Worm (Caenorhabditis elegans) whole organism, L4 larva: ENCODE measurements around the gene F15B9.8.
A peak's percentile ranks its signal among the peaks of the same experiment; 100 is the strongest.

Experiments used
- D1046.2 ChIP-seq: fragments of 200-800 bp; sonication (Bioruptor generic); IDR thresholded peaks from 2 replicates; pipeline ENCODE4 v1.3.6; 2022; ENCODE audit warnings: missing genetic modification characterization, missing compliant biosample characterization
- F37D6.2 ChIP-seq: sonication (generic microtip); optimal IDR thresholded peaks from 2 replicates; lab custom pipeline; 2016; ENCODE audit warnings: mild to moderate bottlenecking, missing genetic modification characterization, missing compliant biosample characterization
- F44E2.7 ChIP-seq: fragments of 200-800 bp; sonication (Bioruptor generic); IDR thresholded peaks from 2 replicates; pipeline ENCODE4 v2.1.2; 2022; ENCODE audit warnings: missing genetic modification characterization, missing compliant biosample characterization
- F49E8.2 ChIP-seq: sonication (generic microtip); optimal IDR thresholded peaks from 2 replicates; lab custom pipeline; 2016; ENCODE audit warnings: missing compliant biosample characterization, mild to moderate bottlenecking, missing genetic modification characterization, borderline replicate concordance
- R02D3.7 ChIP-seq: fragments of 150-350 bp; sonication (generic microtip); optimal IDR thresholded peaks from 3 replicates; lab custom pipeline; 2014; ENCODE audit warnings: missing biosample characterization, missing genetic modification characterization
- Y105C5A.15 ChIP-seq: fragments of 200-800 bp; sonication (Bioruptor generic); IDR thresholded peaks from 2 replicates; pipeline ENCODE4 v1.3.6; 2022; ENCODE audit warnings: missing genetic modification characterization, missing compliant biosample characterization
- Y5F2A.4 ChIP-seq: fragments of 200-800 bp; sonication (Bioruptor generic); optimal IDR thresholded peaks from 2 replicates; lab custom pipeline; 2018; ENCODE audit warnings: mild to moderate bottlenecking, missing genetic modification characterization, missing compliant biosample characterization
- ZK337.2 ChIP-seq: fragments of 200-800 bp; sonication (Bioruptor generic); IDR thresholded peaks from 2 replicates; pipeline ENCODE4 v1.3.6; 2022; ENCODE audit warnings: missing genetic modification reagents, missing genetic modification characterization, missing compliant biosample characterization
- aha-1 ChIP-seq: fragments of 150-350 bp; peaks from one replicate; lab custom pipeline; 2014; ENCODE audit warnings: missing biosample characterization, missing genetic modification characterization
- attf-4 ChIP-seq: sonication (generic microtip); optimal IDR thresholded peaks from 3 replicates; lab custom pipeline; 2017; ENCODE audit warnings: missing biosample characterization, missing genetic modification characterization
- ceh-20 ChIP-seq: fragments of 200-800 bp; sonication (Bioruptor generic); IDR thresholded peaks from 2 replicates; pipeline ENCODE4 v1.3.6; 2022; ENCODE audit warnings: missing genetic modification reagents, missing genetic modification characterization, missing compliant biosample characterization
- ceh-28 ChIP-seq: fragments of 150-350 bp; optimal IDR thresholded peaks from 2 replicates; lab custom pipeline; 2014; ENCODE audit warnings: missing biosample characterization, missing genetic modification reagents, missing genetic modification characterization
- ceh-32 ChIP-seq: sonication (generic microtip); optimal IDR thresholded peaks from 2 replicates; lab custom pipeline; 2016; ENCODE audit warnings: mild to moderate bottlenecking, missing genetic modification characterization, missing compliant biosample characterization; ENCODE audit not compliant: poor library complexity
- ceh-44 ChIP-seq: fragments of 200-800 bp; sonication (Bioruptor generic); IDR thresholded peaks from 2 replicates; pipeline ENCODE4 v1.3.6; 2022; ENCODE audit warnings: missing genetic modification reagents, missing genetic modification characterization, missing compliant biosample characterization
- ces-1 ChIP-seq: fragments of 150-350 bp; sonication (generic microtip); optimal IDR thresholded peaks from 4 replicates; lab custom pipeline; 2014; ENCODE audit warnings: missing biosample characterization, missing genetic modification reagents, missing genetic modification characterization
- daf-12 ChIP-seq: fragments of 150-350 bp; optimal IDR thresholded peaks from 2 replicates; lab custom pipeline; 2014; ENCODE audit warnings: missing biosample characterization, missing genetic modification reagents, missing genetic modification characterization
- daf-16 ChIP-seq, 3 experiments: sonication (generic microtip); optimal IDR thresholded peaks; 2 replicates each; lab custom pipeline; 2016 to 2017; ENCODE audit warnings: missing genetic modification characterization in 3 of 3, missing genetic modification reagents in 3 of 3, mild to moderate bottlenecking in 2 of 3, missing compliant biosample characterization in 2 of 3, missing biosample characterization in 1 of 3, moderate library complexity in 1 of 3
- daf-8 ChIP-seq: fragments of 200-800 bp; sonication (Bioruptor generic); IDR thresholded peaks from 2 replicates; pipeline ENCODE4 v1.3.6; 2022; ENCODE audit warnings: missing genetic modification characterization, missing compliant biosample characterization
- dmd-6 ChIP-seq: fragments of 200-800 bp; sonication (Bioruptor generic); IDR thresholded peaks from 2 replicates; pipeline ENCODE4 v1.3.6; 2022; ENCODE audit warnings: missing genetic modification reagents, missing genetic modification characterization, missing compliant biosample characterization
- hif-1 ChIP-seq, 2 experiments: sonication (generic microtip); optimal IDR thresholded peaks; 2 replicates each; lab custom pipeline; 2016 to 2017; ENCODE audit warnings: missing compliant biosample characterization in 2 of 2, missing genetic modification characterization in 2 of 2, missing genetic modification reagents in 2 of 2, missing genotype in 2 of 2, mild to moderate bottlenecking in 1 of 2
- hlh-30 ChIP-seq: sonication (generic microtip); optimal IDR thresholded peaks from 2 replicates; lab custom pipeline; 2017; ENCODE audit warnings: antibody characterized with exemption, mild to moderate bottlenecking, missing genetic modification characterization, missing compliant biosample characterization; ENCODE audit not compliant: insufficient read depth
- hmg-1.1 ChIP-seq: fragments of 200-800 bp; sonication (Bioruptor generic); IDR thresholded peaks from 2 replicates; pipeline ENCODE4 v1.3.6; 2022; ENCODE audit warnings: missing genetic modification reagents, missing genetic modification characterization, missing compliant biosample characterization
- lim-7 ChIP-seq: fragments of 200-800 bp; sonication (Bioruptor generic); IDR thresholded peaks from 2 replicates; pipeline ENCODE4 v1.3.6; 2022; ENCODE audit warnings: missing genetic modification characterization, missing compliant biosample characterization
- lin-1 ChIP-seq: fragments of 200-800 bp; sonication (Bioruptor generic); IDR thresholded peaks from 2 replicates; pipeline ENCODE4 v1.3.6; 2022; ENCODE audit warnings: missing genetic modification reagents, missing genetic modification characterization, missing compliant biosample characterization
- lin-13 ChIP-seq: fragments of 150-350 bp; optimal IDR thresholded peaks from 2 replicates; lab custom pipeline; 2014; ENCODE audit warnings: missing biosample characterization, missing genetic modification reagents, missing genetic modification characterization
- lin-15B ChIP-seq: fragments of 150-350 bp; sonication (generic microtip); optimal IDR thresholded peaks from 3 replicates; lab custom pipeline; 2014; ENCODE audit warnings: missing biosample characterization, missing genetic modification characterization
- lin-29 ChIP-seq: fragments of 200-800 bp; sonication (Bioruptor generic); IDR thresholded peaks from 2 replicates; pipeline ENCODE4 v1.3.6; 2022; ENCODE audit warnings: missing genetic modification reagents, missing genetic modification characterization, missing compliant biosample characterization
- madf-5 ChIP-seq, 2 experiments: fragments of 200-800 bp; sonication (Bioruptor generic); IDR thresholded peaks; 2 replicates each; pipeline ENCODE4 v1.3.6; 2022; ENCODE audit warnings: missing compliant biosample characterization in 2 of 2, missing genetic modification characterization in 2 of 2
- madf-9 ChIP-seq: fragments of 200-800 bp; sonication (Bioruptor generic); conservative IDR thresholded peaks from 2 replicates; pipeline ENCODE4 v1.3.6; 2022; ENCODE audit warnings: missing genetic modification reagents, missing genetic modification characterization, missing compliant biosample characterization
- mdt-29 ChIP-seq: fragments of 200-800 bp; sonication (Bioruptor generic); IDR thresholded peaks from 2 replicates; pipeline ENCODE4 v1.3.6; 2022; ENCODE audit warnings: missing genetic modification reagents, missing genetic modification characterization, missing compliant biosample characterization
- mxl-3 ChIP-seq: fragments of 200-800 bp; sonication (Bioruptor generic); optimal IDR thresholded peaks from 2 replicates; lab custom pipeline; 2018; ENCODE audit warnings: mild to moderate bottlenecking, missing genetic modification characterization, missing compliant biosample characterization
- nhr-11 ChIP-seq: fragments of 150-350 bp; optimal IDR thresholded peaks from 2 replicates; lab custom pipeline; 2014; ENCODE audit warnings: missing biosample characterization, missing genetic modification characterization
- nhr-237 ChIP-seq: sonication (generic microtip); optimal IDR thresholded peaks from 2 replicates; lab custom pipeline; 2017; ENCODE audit warnings: missing biosample characterization, missing genetic modification characterization
- nhr-28 ChIP-seq: fragments of 150-350 bp; optimal IDR thresholded peaks from 2 replicates; lab custom pipeline; 2014; ENCODE audit warnings: missing biosample characterization, missing genetic modification characterization
- nhr-48 ChIP-seq: sonication (generic microtip); optimal IDR thresholded peaks from 2 replicates; lab custom pipeline; 2016; ENCODE audit warnings: mild to moderate bottlenecking, missing genetic modification characterization, missing compliant biosample characterization
- nhr-77 ChIP-seq: fragments of 150-350 bp; optimal IDR thresholded peaks from 2 replicates; lab custom pipeline; 2014; ENCODE audit warnings: missing biosample characterization, missing genetic modification characterization
- php-3 ChIP-seq: fragments of 200-800 bp; sonication (Bioruptor generic); IDR thresholded peaks from 2 replicates; pipeline ENCODE4 v1.3.6; 2022; ENCODE audit warnings: missing genetic modification reagents, missing genetic modification characterization, missing compliant biosample characterization
- pqm-1 ChIP-seq: sonication (generic microtip); optimal IDR thresholded peaks from 2 replicates; lab custom pipeline; 2017; ENCODE audit warnings: missing biosample characterization, missing genetic modification characterization
- rbr-2 ChIP-seq: sonication (generic microtip); optimal IDR thresholded peaks from 2 replicates; lab custom pipeline; 2016; ENCODE audit warnings: missing genotype, missing genetic modification characterization, missing compliant biosample characterization
- sdz-12 ChIP-seq: fragments of 200-800 bp; sonication (Bioruptor generic); optimal IDR thresholded peaks from 2 replicates; lab custom pipeline; 2018; ENCODE audit warnings: mild to moderate bottlenecking, missing genetic modification characterization, missing compliant biosample characterization
- snpc-4 ChIP-seq: fragments of 150-350 bp; optimal IDR thresholded peaks from 2 replicates; lab custom pipeline; 2014; ENCODE audit warnings: missing biosample characterization, missing genetic modification characterization
- spr-1 ChIP-seq: sonication (generic microtip); optimal IDR thresholded peaks from 2 replicates; lab custom pipeline; 2016; ENCODE audit warnings: mild to moderate bottlenecking, missing genetic modification characterization, missing compliant biosample characterization
- tag-97 ChIP-seq: fragments of 200-800 bp; sonication (Bioruptor generic); IDR thresholded peaks from 2 replicates; pipeline ENCODE4 v1.3.6; 2022; ENCODE audit warnings: missing genetic modification characterization, missing compliant biosample characterization
- tra-1 ChIP-seq: fragments of 200-800 bp; sonication (Bioruptor generic); IDR thresholded peaks from 2 replicates; pipeline ENCODE4 v1.3.6; 2022; ENCODE audit warnings: missing genetic modification reagents, missing genetic modification characterization, missing compliant biosample characterization
- unc-62 ChIP-seq, 3 experiments: fragments of 150-350 bp in 1 of 3; sonication (generic microtip); optimal IDR thresholded peaks in 2 of 3; peaks in 1 of 3; 1 replicate in 1 of 3; 2 replicates in 2 of 3; lab custom pipeline; 2014 to 2017; ENCODE audit warnings: missing biosample characterization in 3 of 3, missing genetic modification characterization in 3 of 3, missing genetic modification reagents in 3 of 3, missing genotype in 1 of 3
- vab-7 ChIP-seq: fragments of 200-800 bp; sonication (Bioruptor generic); IDR thresholded peaks from 2 replicates; pipeline ENCODE4 v1.3.6; 2022; ENCODE audit warnings: missing genetic modification reagents, missing genetic modification characterization, missing compliant biosample characterization
- zfp-3 ChIP-seq: fragments of 200-800 bp; sonication (Bioruptor generic); conservative IDR thresholded peaks from 2 replicates; pipeline ENCODE4 v1.3.6; 2022; ENCODE audit warnings: missing genetic modification reagents, missing genetic modification characterization, missing compliant biosample characterization
- zip-11 ChIP-seq: fragments of 200-800 bp; sonication (Bioruptor generic); IDR thresholded peaks from 2 replicates; pipeline ENCODE4 v1.3.6; 2022; ENCODE audit warnings: missing genetic modification characterization, missing compliant biosample characterization
- zip-2 ChIP-seq: fragments of 150-350 bp; optimal IDR thresholded peaks from 2 replicates; lab custom pipeline; 2014; ENCODE audit warnings: missing biosample characterization, missing genetic modification characterization
- ztf-11 ChIP-seq: fragments of 150-350 bp; optimal IDR thresholded peaks from 2 replicates; lab custom pipeline; 2014; ENCODE audit warnings: missing biosample characterization, missing genetic modification characterization

Gene F15B9.8

DNA sequence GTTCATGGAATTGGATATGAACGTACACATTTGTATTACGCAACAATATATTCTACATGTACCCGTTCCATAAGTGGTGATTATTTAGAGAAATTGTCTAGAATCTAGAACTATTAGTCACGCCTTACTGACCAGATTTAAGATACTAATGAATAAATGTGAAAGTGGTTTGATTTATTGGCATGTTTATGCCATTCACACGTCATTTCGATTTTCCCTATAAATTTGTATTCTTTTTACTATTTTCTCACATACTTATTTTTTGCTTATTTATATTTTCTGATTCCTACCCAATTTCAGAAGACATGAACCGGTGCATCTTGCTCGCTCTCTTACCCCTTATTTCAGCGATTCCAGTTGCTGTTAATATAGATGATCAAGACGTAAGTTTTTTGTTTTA lies at the start of gene F15B9.8:
Gene F15B9.8 (plus strand): TSS at position 301 of the 400 bp plus-strand sequence.
- TF ChIP-seq mxl-3 (no peak), attf-4 (tag; lab: Kevin White, UChicago) (no peak), unc-62 (GFP tag; optimal IDR thresholded peaks at IDR 0.05 in 1 of 2; lab: Kevin White, UChicago) (no peak), unc-62 (tag; optimal IDR thresholded peaks at IDR 0.05; lab: Kevin White, UChicago) (no peak), daf-8 (GFP tag; lab: Robert Waterston, UW) (no peak), Y5F2A.4 (GFP tag; lab: Kevin White, UChicago) (no peak), tra-1 (GFP tag; lab: Robert Waterston, UW) (no peak), daf-12 (no peak), hlh-30 (no peak), lin-1 (GFP tag; lab: Robert Waterston, UW) (no peak), zip-2 (tag; lab: Kevin White, UChicago) (no peak), ceh-20 (GFP tag; lab: Robert Waterston, UW) (no peak), Y105C5A.15 (GFP tag; lab: Robert Waterston, UW) (no peak), tag-97 (no peak), mdt-29 (GFP tag; lab: Robert Waterston, UW) (no peak), lin-29 (GFP tag; lab: Robert Waterston, UW) (no peak), ZK337.2 (no peak), F37D6.2 (tag; lab: Kevin White, UChicago) (no peak), nhr-11 (no peak), zip-11 (no peak)

DNA sequence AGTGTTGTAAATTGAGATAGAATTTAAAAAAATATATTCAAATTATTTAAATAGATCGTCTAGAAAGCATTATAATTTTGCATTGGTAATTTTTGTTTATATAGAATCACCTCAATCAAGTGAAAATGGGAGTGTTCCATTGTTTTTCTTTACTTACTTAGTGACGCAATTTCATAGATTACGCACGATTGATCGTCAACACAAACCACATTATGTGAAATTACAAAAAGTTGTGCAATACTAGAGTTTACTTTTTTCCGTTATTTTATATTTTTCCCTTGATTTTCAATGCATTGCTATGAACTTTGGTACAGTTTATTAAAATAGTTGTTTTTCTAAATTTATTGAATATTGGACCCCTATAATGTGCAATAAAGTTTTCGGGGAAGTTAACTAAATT lies 48.9 kb upstream of the F15B9.8 start, which contains the start of gene T16G1.5:
Gene T16G1.5 (minus strand): TSS at position 119 of the 400 bp plus-strand sequence.
- TF ChIP-seq hif-1 (tag; optimal IDR thresholded peaks at IDR 0.05; lab: Kevin White, UChicago) (no peak), nhr-237 (no peak), nhr-77 (tag; lab: Kevin White, UChicago) (peak; percentile 36), D1046.2 (no peak), madf-5 (GFP tag; IDR thresholded peaks at IDR 0.05; lab: Robert Waterston, UW) (no peak), unc-62 (GFP tag; optimal IDR thresholded peaks at IDR 0.05 in 1 of 2; lab: Kevin White, UChicago) (no peak), unc-62 (tag; optimal IDR thresholded peaks at IDR 0.05; lab: Kevin White, UChicago) (no peak), zip-11 (no peak), pqm-1 (tag; lab: Kevin White, UChicago) (peak; percentile 40), ceh-32 (tag; lab: Kevin White, UChicago) (no peak), zip-2 (tag; lab: Kevin White, UChicago) (peak; percentile 88), zfp-3 (GFP tag; lab: Robert Waterston, UW) (no peak), spr-1 (no peak), vab-7 (no peak), sdz-12 (no peak), lim-7 (GFP tag; lab: Robert Waterston, UW) (no peak), dmd-6 (GFP tag; lab: Robert Waterston, UW) (0 out of 2 replicates have a peak, but pooled peaks have one; percentile 23), nhr-48 (tag; lab: Kevin White, UChicago) (no peak), F49E8.2 (tag; lab: Kevin White, UChicago) (no peak), hmg-1.1 (no peak), snpc-4 (tag; lab: Kevin White, UChicago) (no peak), ceh-28 (no peak), ztf-11 (tag; lab: Kevin White, UChicago) (no peak), daf-16 (GFP tag; optimal IDR thresholded peaks at IDR 0.05; lab: Kevin White, UChicago) (no peak), daf-16 (tag; optimal IDR thresholded peaks at IDR 0.05; lab: Kevin White, UChicago) (peak; percentile 76), madf-9 (GFP tag; lab: Robert Waterston, UW) (no peak), tra-1 (GFP tag; lab: Robert Waterston, UW) (no peak), rbr-2 (tag; lab: Kevin White, UChicago) (no peak), Y105C5A.15 (GFP tag; lab: Robert Waterston, UW) (no peak), F44E2.7 (no peak), lin-13 (GFP tag; lab: Kevin White, UChicago) (no peak), nhr-28 (peak; percentile 58), R02D3.7 (tag; lab: Kevin White, UChicago) (no peak), aha-1 (tag; lab: Kevin White, UChicago) (no peak), php-3 (no peak), ceh-44 (GFP tag; lab: Robert Waterston, UW) (no peak), lin-15B (tag; lab: Kevin White, UChicago) (no peak), ces-1 (GFP tag; lab: Kevin White, UChicago) (no peak)
